Worm (Caenorhabditis elegans): ENCODE results near the gene F46B6.4.

F46B6.4 gene

ce11 chrV:9771311-9771710, 8.0 kb downstream of the F46B6.4 start:
- no peak for TF ChIP-seq madf-3 (GFP tag; IDR thresholded peaks at IDR 0.05)
- no peak for TF ChIP-seq aptf-3 (GFP tag; IDR thresholded peaks at IDR 0.05)
- no peak for TF ChIP-seq ztf-28 (GFP tag; IDR thresholded peaks at IDR 0.05)
- no peak for TF ChIP-seq ztf-6 (GFP tag; IDR thresholded peaks at IDR 0.05)
- TF ChIP-seq xnd-1 (tag; optimal IDR thresholded peaks at IDR 0.05) = no peak
- TF ChIP-seq Y56A3A.18 (GFP tag; IDR thresholded peaks at IDR 0.05) = no peak
- TF ChIP-seq ama-1 (optimal IDR thresholded peaks at IDR 0.05) = no peak
- no peak for TF ChIP-seq ama-1 (GFP tag; optimal IDR thresholded peaks at IDR 0.05)
- TF ChIP-seq zim-3 (tag; optimal IDR thresholded peaks at IDR 0.05) = no peak

- TF ChIP-seq tbp1 (GFP tag; optimal IDR thresholded peaks at IDR 0.05) (no peak), chd-7 (tag; optimal IDR thresholded peaks at IDR 0.05) (no peak), Y79H2A.3 (GFP tag; conservative IDR thresholded peaks at IDR 0.05) (no peak), cebp-1 (GFP tag; IDR thresholded peaks at IDR 0.05) (no peak), cebp-1 (tag; optimal IDR thresholded peaks at IDR 0.05) (no peak), egrh-3 (GFP tag; IDR thresholded peaks at IDR 0.05) (peak; percentile 81), dox-1 (GFP tag; IDR thresholded peaks at IDR 0.05) (no peak), sptf-2 (GFP tag; optimal IDR thresholded peaks at IDR 0.05) (no peak), ceh-79 (tag; optimal IDR thresholded peaks at IDR 0.05) (no peak), somi-1 (GFP tag; optimal IDR thresholded peaks at IDR 0.05) (peak; percentile 17), C17E4.6 (GFP tag; IDR thresholded peaks at IDR 0.05) (no peak), zfh-2 (GFP tag; conservative IDR thresholded peaks at IDR 0.05) (peak; percentile 98), ztf-26 (tag; optimal IDR thresholded peaks at IDR 0.05) (no peak), hlh-26 (GFP tag; conservative IDR thresholded peaks at IDR 0.05) (no peak), Y95B8A.8 (GFP tag; IDR thresholded peaks at IDR 0.05) (0 out of 2 replicates have a peak, but pooled peaks have one; percentile 12), xnd-1 (tag; optimal IDR thresholded peaks at IDR 0.05) (no peak), F39B2.1 (GFP tag; IDR thresholded peaks at IDR 0.05) (no peak), sea-2 (GFP tag; IDR thresholded peaks at IDR 0.05) (0 out of 2 replicates have a peak, but pooled peaks have one; percentile 38)
Observed at ce11 chrV:9768828-9769778, 10.2 kb downstream of the F46B6.4 start, which contains the start of gene unc-42. TSS of gene unc-42 (minus strand) at chrV:9769391.

ce11 chrV:9767941-9768340, 11.4 kb downstream of the F46B6.4 start:
- no peak for TF ChIP-seq C06A6.2 (GFP tag; conservative IDR thresholded peaks at IDR 0.05)
- TF ChIP-seq snpc-4 (GFP tag; optimal IDR thresholded peaks at IDR 0.05) = no peak
- no peak for TF ChIP-seq snpc-4 (tag; optimal IDR thresholded peaks at IDR 0.05)
- no peak for TF ChIP-seq Y79H2A.3 (GFP tag; conservative IDR thresholded peaks at IDR 0.05)
- TF ChIP-seq nfyb-1 (GFP tag; IDR thresholded peaks at IDR 0.05) = no peak
- no peak for TF ChIP-seq pha-4 (tag; optimal IDR thresholded peaks at IDR 0.05)
- TF ChIP-seq hsf-1 (GFP tag; IDR thresholded peaks at IDR 0.05) = no peak
- TF ChIP-seq egl-18 (GFP tag; IDR thresholded peaks at IDR 0.05) = no peak
- TF ChIP-seq athp-1 (tag; optimal IDR thresholded peaks at IDR 0.05) = no peak
- no peak for TF ChIP-seq nhr-179 (tag; optimal IDR thresholded peaks at IDR 0.05)

ce11 chrV:9765622-9766021, 13.7 kb downstream of the F46B6.4 start:
- no peak for TF ChIP-seq cebp-1 (GFP tag; IDR thresholded peaks at IDR 0.05)
- TF ChIP-seq cebp-1 (tag; optimal IDR thresholded peaks at IDR 0.05) = no peak
- no peak for TF ChIP-seq gei-17 (GFP tag; optimal IDR thresholded peaks at IDR 0.05)
- no peak for TF ChIP-seq ztf-18 (tag; optimal IDR thresholded peaks at IDR 0.05)
- TF ChIP-seq somi-1 (GFP tag; optimal IDR thresholded peaks at IDR 0.05) = peak; percentile 9
- peak in 1 of 3 experiments; percentile 27 for TF ChIP-seq lin-35 (GFP tag; optimal IDR thresholded peaks at IDR 0.05)
